Worm (Caenorhabditis elegans): ENCODE measurements around the gene cct-8.
A peak's percentile ranks its signal among the peaks of the same experiment; 100 is the strongest.

Gene cct-8

ce11 chrIV:1044287-1044686, 49.4 kb downstream of the cct-8 start, which contains the start of gene Y55F3AM.11:
Gene Y55F3AM.11 (minus strand): TSS chrIV:1044387.
- TF ChIP-seq snpc-3.4 (tag; optimal IDR thresholded peaks at IDR 0.05) (no peak), mel-28 (tag; optimal IDR thresholded peaks at IDR 0.05; ENCODE audit: borderline replicate concordance) (no peak), ets-4 (GFP tag; optimal IDR thresholded peaks at IDR 0.05) (no peak), madf-8 (GFP tag; conservative IDR thresholded peaks at IDR 0.05) (no peak), madf-3 (GFP tag; IDR thresholded peaks at IDR 0.05) (no peak), K11D2.4 (GFP tag; IDR thresholded peaks at IDR 0.05) (no peak), dox-1 (GFP tag; IDR thresholded peaks at IDR 0.05) (no peak), ztf-25 (GFP tag; IDR thresholded peaks at IDR 0.05) (no peak), egl-18 (GFP tag; IDR thresholded peaks at IDR 0.05) (no peak), bed-1 (GFP tag; IDR thresholded peaks at IDR 0.05) (no peak), ceh-58 (GFP tag; IDR thresholded peaks at IDR 0.05) (no peak), him-1 (tag; optimal IDR thresholded peaks at IDR 0.05) (no peak), ztf-26 (tag; optimal IDR thresholded peaks at IDR 0.05) (no peak), madf-10 (tag; optimal IDR thresholded peaks at IDR 0.05) (no peak), F52B5.7 (tag; optimal IDR thresholded peaks at IDR 0.05) (no peak), sdz-38 (tag; optimal IDR thresholded peaks at IDR 0.05) (no peak)

- TF ChIP-seq xnd-1 (tag; optimal IDR thresholded peaks at IDR 0.05): no peak
- TF ChIP-seq mcd-1 (GFP tag; IDR thresholded peaks at IDR 0.05): peak; percentile 67
These were observed 53.2 kb downstream of the cct-8 start for ce11 chrIV:1040537-1040936.

DNA sequence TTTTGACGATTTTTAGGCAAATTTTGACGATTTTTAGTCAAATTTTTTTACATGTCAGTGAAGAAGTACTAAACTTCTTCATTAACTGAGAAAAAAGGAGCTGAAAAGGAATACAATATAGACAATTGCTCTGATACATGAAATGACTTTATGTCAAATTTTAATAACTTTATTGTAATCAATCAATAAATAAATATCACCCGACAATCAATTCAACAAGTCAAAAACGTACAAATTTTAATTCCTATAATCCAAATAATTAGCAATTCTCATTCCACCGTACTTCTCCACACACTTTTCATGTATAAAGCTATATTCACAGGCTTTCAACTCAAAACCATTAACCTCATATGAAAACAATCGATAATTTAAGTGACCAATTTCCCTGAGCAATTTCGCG, 55.2 kb downstream of the cct-8 start:
- TF ChIP-seq attf-5 (GFP tag; optimal IDR thresholded peaks at IDR 0.05): no peak

Data from whole organism, young adult.